Worm (Caenorhabditis elegans): ENCODE results near the gene ooc-3.

Gene ooc-3

ce11 chrII:11476410-11476809, 18.7 kb downstream of the ooc-3 start, which contains the start of gene W02B12.16:
TSS of gene W02B12.16 (minus strand) at chrII:11476510.
- TF ChIP-seq W03F9.2 (tag; optimal IDR thresholded peaks at IDR 0.05) (no peak), him-1 (tag; optimal IDR thresholded peaks at IDR 0.05) (no peak), dao-5 (tag; optimal IDR thresholded peaks at IDR 0.05) (no peak)

ce11 chrII:11473525-11474181, 21.5 kb downstream of the ooc-3 start, which contains the start of the genes metl-1 and W02B12.11:
TSS of gene metl-1 (minus strand) at chrII:11473575.
TSS of gene W02B12.11 (plus strand) at chrII:11473861.
- peak; percentile 38 for TF ChIP-seq him-1 (tag; optimal IDR thresholded peaks at IDR 0.05)
- no peak for TF ChIP-seq dao-5 (tag; optimal IDR thresholded peaks at IDR 0.05)
- peak; percentile 85 for TF ChIP-seq W03F9.2 (tag; optimal IDR thresholded peaks at IDR 0.05)

- no peak for TF ChIP-seq W03F9.2 (tag; optimal IDR thresholded peaks at IDR 0.05)
- TF ChIP-seq him-1 (tag; optimal IDR thresholded peaks at IDR 0.05): no peak
- TF ChIP-seq dao-5 (tag; optimal IDR thresholded peaks at IDR 0.05): no peak
Measured at ce11 chrII:11472542-11472941, 22.6 kb downstream of the ooc-3 start.

- no peak for TF ChIP-seq W03F9.2 (tag; optimal IDR thresholded peaks at IDR 0.05)
- no peak for TF ChIP-seq him-1 (tag; optimal IDR thresholded peaks at IDR 0.05)
- no peak for TF ChIP-seq dao-5 (tag; optimal IDR thresholded peaks at IDR 0.05)
Measured at ce11 chrII:11471916-11472315, 23.2 kb downstream of the ooc-3 start, which contains the start of gene mfn-1. TSS of gene mfn-1 (minus strand) at chrII:11472016.

ce11 chrII:11469574-11470108, 25.5 kb downstream of the ooc-3 start, which contains the start of gene cisd-1:
TSS of gene cisd-1 (minus strand) at chrII:11469624.
- no peak for TF ChIP-seq W03F9.2 (tag; optimal IDR thresholded peaks at IDR 0.05)
- TF ChIP-seq him-1 (tag; optimal IDR thresholded peaks at IDR 0.05): no peak
- no peak for TF ChIP-seq dao-5 (tag; optimal IDR thresholded peaks at IDR 0.05)

ce11 chrII:11467541-11467940, 27.6 kb downstream of the ooc-3 start, which contains the start of gene klp-17:
TSS of gene klp-17 (minus strand) at chrII:11467641.
- TF ChIP-seq dao-5 (tag; optimal IDR thresholded peaks at IDR 0.05) (no peak), W03F9.2 (tag; optimal IDR thresholded peaks at IDR 0.05) (no peak), him-1 (tag; optimal IDR thresholded peaks at IDR 0.05) (no peak)

ce11 chrII:11464427-11464944, 30.6 kb downstream of the ooc-3 start, which contains the start of the genes aars-1 and rga-1:
TSS of gene aars-1 (minus strand) at chrII:11464497.
TSS of gene rga-1 (plus strand) at chrII:11464894.
- no peak for TF ChIP-seq him-1 (tag; optimal IDR thresholded peaks at IDR 0.05)
- peak; percentile 47 for TF ChIP-seq W03F9.2 (tag; optimal IDR thresholded peaks at IDR 0.05)
- no peak for TF ChIP-seq dao-5 (tag; optimal IDR thresholded peaks at IDR 0.05)

- no peak for TF ChIP-seq dao-5 (tag; optimal IDR thresholded peaks at IDR 0.05)
- TF ChIP-seq W03F9.2 (tag; optimal IDR thresholded peaks at IDR 0.05): no peak
- no peak for TF ChIP-seq him-1 (tag; optimal IDR thresholded peaks at IDR 0.05)
Measured at ce11 chrII:11463899-11464298, 31.2 kb downstream of the ooc-3 start.

- TF ChIP-seq W03F9.2 (tag; optimal IDR thresholded peaks at IDR 0.05) (no peak), him-1 (tag; optimal IDR thresholded peaks at IDR 0.05) (no peak), dao-5 (tag; optimal IDR thresholded peaks at IDR 0.05) (no peak)
Measured at ce11 chrII:11459883-11460282, 35.2 kb downstream of the ooc-3 start.

ce11 chrII:11455715-11456114, 39.4 kb downstream of the ooc-3 start:
- TF ChIP-seq W03F9.2 (tag; optimal IDR thresholded peaks at IDR 0.05): no peak
- TF ChIP-seq him-1 (tag; optimal IDR thresholded peaks at IDR 0.05): no peak
- TF ChIP-seq dao-5 (tag; optimal IDR thresholded peaks at IDR 0.05): no peak

- TF ChIP-seq W03F9.2 (tag; optimal IDR thresholded peaks at IDR 0.05) (no peak), him-1 (tag; optimal IDR thresholded peaks at IDR 0.05) (no peak), dao-5 (tag; optimal IDR thresholded peaks at IDR 0.05) (no peak)
Measured at ce11 chrII:11455140-11455539, 40.0 kb downstream of the ooc-3 start.

ce11 chrII:11453639-11454038, 41.5 kb downstream of the ooc-3 start:
- TF ChIP-seq dao-5 (tag; optimal IDR thresholded peaks at IDR 0.05) (no peak), W03F9.2 (tag; optimal IDR thresholded peaks at IDR 0.05) (no peak), him-1 (tag; optimal IDR thresholded peaks at IDR 0.05) (no peak)

- TF ChIP-seq him-1 (tag; optimal IDR thresholded peaks at IDR 0.05) (peak; percentile 64), dao-5 (tag; optimal IDR thresholded peaks at IDR 0.05) (peak; percentile 39), W03F9.2 (tag; optimal IDR thresholded peaks at IDR 0.05) (peak; percentile 96)
Measured at ce11 chrII:11453025-11453424, 42.1 kb downstream of the ooc-3 start, which contains the start of gene rsp-1. TSS of gene rsp-1 (plus strand) at chrII:11453362.

- TF ChIP-seq dao-5 (tag; optimal IDR thresholded peaks at IDR 0.05) (no peak), him-1 (tag; optimal IDR thresholded peaks at IDR 0.05) (no peak), W03F9.2 (tag; optimal IDR thresholded peaks at IDR 0.05) (no peak)
Measured at ce11 chrII:11452498-11453005, 42.6 kb downstream of the ooc-3 start, which contains the start of gene rsp-2. TSS of gene rsp-2 (minus strand) at chrII:11452955.
